Worm (Caenorhabditis elegans) whole organism, L4/young adult: Measurements from ENCODE around the gene srbc-36.

Experiments
- W03F9.2 ChIP-seq: fragments of 150-350 bp; optimal IDR thresholded peaks from 2 replicates; lab custom pipeline; 2014; ENCODE audit warnings: missing biosample characterization, missing genetic modification characterization
- dao-5 ChIP-seq: sonication (generic microtip); optimal IDR thresholded peaks from 2 replicates; lab custom pipeline; 2016; ENCODE audit warnings: missing genotype, missing genetic modification characterization, moderate library complexity, missing compliant biosample characterization
- him-1 ChIP-seq: sonication (generic microtip); optimal IDR thresholded peaks from 2 replicates; lab custom pipeline; 2016; ENCODE audit warnings: missing genotype, missing genetic modification reagents, missing genetic modification characterization, missing compliant biosample characterization

srbc-36 gene

ce11 chrV:3452489-3452888 lies 37.8 kb downstream of the srbc-36 start:
- no peak for TF ChIP-seq W03F9.2
- TF ChIP-seq him-1 (tag; lab: Kevin White, UChicago), result no peak
- no peak for TF ChIP-seq dao-5 (tag; lab: Kevin White, UChicago)

ce11 chrV:3451646-3452045 lies 38.7 kb downstream of the srbc-36 start:
- TF ChIP-seq him-1 (tag; lab: Kevin White, UChicago) (no peak), dao-5 (tag; lab: Kevin White, UChicago) (no peak), W03F9.2 (no peak)

- TF ChIP-seq him-1 (tag; lab: Kevin White, UChicago), result no peak
- TF ChIP-seq W03F9.2, result no peak
- TF ChIP-seq dao-5 (tag; lab: Kevin White, UChicago), result no peak
These were observed 40.0 kb downstream of the srbc-36 start for ce11 chrV:3450351-3450750.

- TF ChIP-seq him-1 (tag; lab: Kevin White, UChicago) (no peak), dao-5 (tag; lab: Kevin White, UChicago) (no peak), W03F9.2 (no peak)
These were observed 40.5 kb downstream of the srbc-36 start for ce11 chrV:3449810-3450209.

- TF ChIP-seq him-1 (tag; lab: Kevin White, UChicago) (no peak), W03F9.2 (no peak), dao-5 (tag; lab: Kevin White, UChicago) (no peak)
These were observed 45.1 kb downstream of the srbc-36 start for ce11 chrV:3445090-3445832.

- TF ChIP-seq him-1 (tag; lab: Kevin White, UChicago) (no peak), W03F9.2 (no peak), dao-5 (tag; lab: Kevin White, UChicago) (no peak)
These were observed 45.6 kb downstream of the srbc-36 start, which contains the start of gene cfz-2 for ce11 chrV:3444777-3445089. cfz-2 (minus strand) TSS chrV:3444877.

ce11 chrV:3442609-3443008 lies 47.7 kb downstream of the srbc-36 start:
- TF ChIP-seq him-1 (tag; lab: Kevin White, UChicago) (no peak), dao-5 (tag; lab: Kevin White, UChicago) (no peak), W03F9.2 (no peak)
